Fruit fly (Drosophila melanogaster) whole organism, embryonic: ENCODE data around the gene Ir94a.

Experiments
- Abd-B ChIP-seq: fragments of 200-800 bp; sonication (Bioruptor generic); optimal IDR thresholded peaks from 2 replicates; lab custom pipeline; 2018; ENCODE audit warnings: missing biosample characterization, mild to moderate bottlenecking, missing genetic modification characterization, moderate library complexity
- CG10959 ChIP-seq: fragments of 200-800 bp; sonication (Bioruptor generic); IDR thresholded peaks from 2 replicates; pipeline ENCODE4 v1.3.6; 2022; ENCODE audit warnings: missing biosample characterization, missing genetic modification characterization
- CG11456 ChIP-seq: fragments of 200-800 bp; sonication (Bioruptor generic); IDR thresholded peaks from 3 replicates; pipeline ENCODE4 v1.3.6; 2022; ENCODE audit warnings: missing biosample characterization, missing genetic modification characterization
- CG12659 ChIP-seq: fragments of 200-800 bp; sonication (Bioruptor generic); optimal IDR thresholded peaks from 3 replicates; lab custom pipeline; 2017; ENCODE audit warnings: mild to moderate bottlenecking, missing biosample characterization, missing genetic modification reagents, missing genetic modification characterization
- CG14441 ChIP-seq: fragments of 200-800 bp; sonication (Bioruptor generic); IDR thresholded peaks from 2 replicates; pipeline ENCODE4 v1.3.6; 2022; ENCODE audit warnings: missing biosample characterization, missing genetic modification characterization
- CG15269 ChIP-seq: fragments of 200-800 bp; sonication (Bioruptor generic); optimal IDR thresholded peaks from 2 replicates; lab custom pipeline; 2018; ENCODE audit warnings: missing biosample characterization, mild to moderate bottlenecking, missing genetic modification characterization, moderate library complexity
- CG17385 ChIP-seq: fragments of 200-800 bp; sonication (Bioruptor generic); optimal IDR thresholded peaks from 3 replicates; lab custom pipeline; 2018; ENCODE audit warnings: missing biosample characterization, mild to moderate bottlenecking, missing genetic modification characterization
- CG17802 ChIP-seq: fragments of 200-800 bp; sonication (Bioruptor generic); optimal IDR thresholded peaks from 2 replicates; lab custom pipeline; 2018; ENCODE audit warnings: missing biosample characterization, mild to moderate bottlenecking, missing genetic modification characterization, moderate library complexity
- CG18476 ChIP-seq: fragments of 200-800 bp; sonication (Bioruptor generic); optimal IDR thresholded peaks from 2 replicates; lab custom pipeline; 2016; ENCODE audit warnings: missing biosample characterization, mild to moderate bottlenecking, missing genetic modification characterization
- CG18764 ChIP-seq: fragments of 200-800 bp; sonication (Bioruptor generic); optimal IDR thresholded peaks from 3 replicates; lab custom pipeline; 2016; ENCODE audit warnings: missing biosample characterization, missing genetic modification characterization
- CG2116 ChIP-seq: fragments of 200-800 bp; sonication (Bioruptor generic); optimal IDR thresholded peaks from 3 replicates; lab custom pipeline; 2018; ENCODE audit warnings: missing biosample characterization, mild to moderate bottlenecking, missing genetic modification characterization
- CG2678 ChIP-seq: fragments of 200-800 bp; sonication (Bioruptor generic); optimal IDR thresholded peaks from 3 replicates; lab custom pipeline; 2019; ENCODE audit warnings: missing biosample characterization, mild to moderate bottlenecking, missing genetic modification characterization, moderate library complexity
- CG32772 ChIP-seq: fragments of 200-800 bp; sonication (Bioruptor generic); IDR thresholded peaks from 2 replicates; pipeline ENCODE4 v1.3.6; 2022; ENCODE audit warnings: missing biosample characterization, missing genetic modification characterization
- CG3281 ChIP-seq: fragments of 200-800 bp; sonication (Bioruptor generic); optimal IDR thresholded peaks from 3 replicates; lab custom pipeline; 2017; ENCODE audit warnings: missing biosample characterization, mild to moderate bottlenecking, missing genetic modification characterization
- CG3847 ChIP-seq: fragments of 200-800 bp; sonication (Bioruptor generic); IDR thresholded peaks from 2 replicates; pipeline ENCODE4 v1.3.6; 2022; ENCODE audit warnings: missing biosample characterization, missing genetic modification characterization
- CG3995 ChIP-seq: fragments of 200-800 bp; sonication (Bioruptor generic); optimal IDR thresholded peaks from 3 replicates; lab custom pipeline; 2016; ENCODE audit warnings: missing biosample characterization, missing genetic modification characterization
- CG4328 ChIP-seq: fragments of 200-800 bp; sonication (Bioruptor generic); optimal IDR thresholded peaks from 3 replicates; lab custom pipeline; 2017; ENCODE audit warnings: missing biosample characterization, missing genetic modification reagents, missing genetic modification characterization
- CG43689 ChIP-seq: fragments of 200-800 bp; sonication (Bioruptor generic); IDR thresholded peaks from 2 replicates; pipeline ENCODE4 v1.3.6; 2022; ENCODE audit warnings: missing biosample characterization, missing genetic modification characterization
- CG4404 ChIP-seq: fragments of 200-800 bp; sonication (Bioruptor generic); IDR thresholded peaks from 2 replicates; pipeline ENCODE4 v1.3.6; 2022; ENCODE audit warnings: missing biosample characterization, missing genetic modification characterization
- CG6683 ChIP-seq: fragments of 200-800 bp; sonication (Bioruptor generic); optimal IDR thresholded peaks from 2 replicates; lab custom pipeline; 2017; ENCODE audit warnings: missing biosample characterization, mild to moderate bottlenecking, missing genetic modification characterization, missing genetic modification reagents
- CG7372 ChIP-seq: fragments of 200-800 bp; sonication (Bioruptor generic); IDR thresholded peaks from 2 replicates; pipeline ENCODE4 v1.3.6; 2022; ENCODE audit warnings: missing biosample characterization, missing genetic modification characterization
- CG8359 ChIP-seq: fragments of 200-800 bp; sonication (Bioruptor generic); optimal IDR thresholded peaks from 2 replicates; lab custom pipeline; 2017; ENCODE audit warnings: missing biosample characterization, mild to moderate bottlenecking, missing genetic modification characterization, borderline replicate concordance
- CG9817 ChIP-seq: fragments of 200-800 bp; sonication (Bioruptor generic); optimal IDR thresholded peaks from 2 replicates; lab custom pipeline; 2018; ENCODE audit warnings: missing biosample characterization, mild to moderate bottlenecking, missing genetic modification characterization, moderate library complexity
- D19B ChIP-seq: fragments of 200-800 bp; sonication (Bioruptor generic); optimal IDR thresholded peaks from 2 replicates; lab custom pipeline; 2017; ENCODE audit warnings: missing biosample characterization, mild to moderate bottlenecking, missing genetic modification characterization
- Hand ChIP-seq: fragments of 200-800 bp; sonication (Bioruptor generic); optimal IDR thresholded peaks from 2 replicates; lab custom pipeline; 2017; ENCODE audit warnings: mild to moderate bottlenecking, missing biosample characterization, missing genetic modification reagents, missing genetic modification characterization
- HmgD ChIP-seq: fragments of 200-800 bp; sonication (Bioruptor generic); optimal IDR thresholded peaks from 3 replicates; lab custom pipeline; 2016; ENCODE audit warnings: missing biosample characterization, missing genetic modification characterization
- Hr78 ChIP-seq, 2 experiments: fragments of 200-800 bp in 1 of 2; fragments of >200 bp in 1 of 2; sonication (Bioruptor generic) in 1 of 2; optimal IDR thresholded peaks; 2 replicates each; lab custom pipeline; 2017 to 2019; ENCODE audit warnings: missing biosample characterization in 2 of 2, missing genetic modification characterization in 2 of 2, mild to moderate bottlenecking in 1 of 2, moderate library complexity in 1 of 2
- Lpt ChIP-seq: fragments of >200 bp; optimal IDR thresholded peaks from 2 replicates; lab custom pipeline; 2018; ENCODE audit warnings: missing biosample characterization, missing genetic modification characterization
- MTF-1 ChIP-seq: fragments of 200-800 bp; sonication (Bioruptor generic); optimal IDR thresholded peaks from 2 replicates; lab custom pipeline; 2018; ENCODE audit warnings: missing biosample characterization, mild to moderate bottlenecking, missing genetic modification characterization, borderline replicate concordance
- Med ChIP-seq: fragments of 200-800 bp; sonication (Bioruptor generic); peaks from one replicate; lab custom pipeline; 2016; ENCODE audit warnings: missing biosample characterization, missing genetic modification characterization, mild to moderate bottlenecking, inconsistent platforms, moderate library complexity
- Pdp1 ChIP-seq, 2 experiments: fragments of 200-800 bp; sonication (Bioruptor generic); optimal IDR thresholded peaks; 3 replicates each; lab custom pipeline; 2016; ENCODE audit warnings: missing biosample characterization in 2 of 2, missing genetic modification characterization in 2 of 2, mild to moderate bottlenecking in 1 of 2, moderate library complexity in 1 of 2
- Ravus ChIP-seq: fragments of 200-800 bp; sonication (Bioruptor generic); IDR thresholded peaks from 2 replicates; pipeline ENCODE4 v1.3.6; 2022; ENCODE audit warnings: missing biosample characterization, missing genetic modification characterization
- Sox100B ChIP-seq: fragments of 200-800 bp; sonication (Bioruptor generic); optimal IDR thresholded peaks from 3 replicates; lab custom pipeline; 2018; ENCODE audit warnings: missing biosample characterization, mild to moderate bottlenecking, missing genetic modification characterization
- ewg ChIP-seq: fragments of 200-800 bp; sonication (Bioruptor generic); optimal IDR thresholded peaks from 3 replicates; lab custom pipeline; 2017; ENCODE audit warnings: mild to moderate bottlenecking, missing biosample characterization, missing genetic modification reagents, missing genetic modification characterization
- fd3F ChIP-seq: fragments of 200-800 bp; sonication (Bioruptor generic); optimal IDR thresholded peaks from 2 replicates; lab custom pipeline; 2018; ENCODE audit warnings: missing biosample characterization, mild to moderate bottlenecking, missing genetic modification characterization, moderate library complexity
- hbn ChIP-seq: fragments of 200-800 bp; sonication (Bioruptor generic); IDR thresholded peaks from 2 replicates; pipeline ENCODE4 v1.3.6; 2022; ENCODE audit warnings: missing biosample characterization, missing genetic modification characterization; ENCODE audit not compliant: partially characterized antibody
- ind ChIP-seq: fragments of 200-800 bp; sonication (Bioruptor generic); optimal IDR thresholded peaks from 3 replicates; lab custom pipeline; 2016; ENCODE audit warnings: missing biosample characterization, missing genetic modification characterization
- jumu ChIP-seq: fragments of 200-800 bp; sonication (Bioruptor generic); optimal IDR thresholded peaks from 3 replicates; lab custom pipeline; 2016; ENCODE audit warnings: missing biosample characterization, missing genetic modification characterization
- kah ChIP-seq: fragments of 200-800 bp; sonication (Bioruptor generic); optimal IDR thresholded peaks from 2 replicates; lab custom pipeline; 2018; ENCODE audit warnings: missing biosample characterization, mild to moderate bottlenecking, missing genetic modification characterization
- lilli ChIP-seq: fragments of 200-800 bp; sonication (Bioruptor generic); optimal IDR thresholded peaks from 3 replicates; lab custom pipeline; 2016; ENCODE audit warnings: missing biosample characterization, missing genetic modification characterization
- nerfin-1 ChIP-seq: fragments of 200-800 bp; sonication (Bioruptor generic); optimal IDR thresholded peaks from 3 replicates; lab custom pipeline; 2019; ENCODE audit warnings: missing biosample characterization, mild to moderate bottlenecking, missing genetic modification characterization, moderate library complexity
- odd ChIP-seq: fragments of 200-800 bp; sonication (Bioruptor generic); optimal IDR thresholded peaks from 2 replicates; lab custom pipeline; 2017; ENCODE audit warnings: missing biosample characterization, mild to moderate bottlenecking, missing genetic modification characterization
- p53 ChIP-seq: fragments of 200-800 bp; sonication (Bioruptor generic); optimal IDR thresholded peaks from 2 replicates; lab custom pipeline; 2016; ENCODE audit warnings: missing biosample characterization, missing genetic modification characterization
- pho ChIP-seq: fragments of 200-800 bp; sonication (Bioruptor generic); optimal IDR thresholded peaks from 2 replicates; lab custom pipeline; 2016; ENCODE audit warnings: missing biosample characterization, missing genetic modification characterization
- pnt ChIP-seq: fragments of 200-800 bp; sonication (Bioruptor generic); optimal IDR thresholded peaks from 3 replicates; lab custom pipeline; 2016; ENCODE audit warnings: missing biosample characterization, missing genetic modification characterization
- prd ChIP-seq, 3 experiments: fragments of >200 bp in 2 of 3; fragments of 200-800 bp in 1 of 3; sonication (Bioruptor generic) in 1 of 3; optimal IDR thresholded peaks in 2 of 3; IDR thresholded peaks in 1 of 3; 2 replicates in 2 of 3; 3 replicates in 1 of 3; pipeline versions ENCODE4 v1.3.6 to Lab custom; 2017 to 2022; ENCODE audit warnings: missing biosample characterization in 1 of 3, missing genetic modification characterization in 1 of 3
- ranshi ChIP-seq: fragments of 200-800 bp; sonication (Bioruptor generic); IDR thresholded peaks from 2 replicates; pipeline ENCODE4 v1.3.6; 2022; ENCODE audit warnings: missing biosample characterization, missing genetic modification characterization
- seq ChIP-seq: fragments of 200-800 bp; sonication (Bioruptor generic); IDR thresholded peaks from 2 replicates; pipeline ENCODE4 v1.3.6; 2022; ENCODE audit warnings: missing biosample characterization, missing genetic modification characterization
- toy ChIP-seq: fragments of 200-800 bp; sonication (Bioruptor generic); IDR thresholded peaks from 2 replicates; pipeline ENCODE4 v1.3.6; 2022; ENCODE audit warnings: missing biosample characterization, missing genetic modification characterization
- zfh1 ChIP-seq: fragments of 200-800 bp; sonication (Bioruptor generic); IDR thresholded peaks from 3 replicates; pipeline ENCODE4 v1.3.6; 2022; ENCODE audit warnings: missing biosample characterization, missing genetic modification characterization

Ir94a gene

dm6 chr3R:22108316-22108715 is 4.9 kb upstream of the Ir94a start (continued):
- no peak for TF ChIP-seq Med (GFP tag; lab: Kevin White, UChicago)
- TF ChIP-seq p53 (GFP tag; lab: Kevin White, UChicago): no peak
- TF ChIP-seq pho (GFP tag; lab: Kevin White, UChicago): no peak
- no peak for TF ChIP-seq pnt
- no peak for TF ChIP-seq CG43689 (GFP tag; lab: Robert Waterston, UW)
- TF ChIP-seq CG2116 (GFP tag; lab: Kevin White, UChicago): no peak
- TF ChIP-seq kah (GFP tag; lab: Kevin White, UChicago): no peak
- TF ChIP-seq CG4404: no peak
- peak; percentile 27 for TF ChIP-seq Hand (GFP tag; lab: Kevin White, UChicago)
- no peak for TF ChIP-seq CG11456 (GFP tag; lab: Robert Waterston, UW)
- no peak for TF ChIP-seq CG2678
- TF ChIP-seq Abd-B (GFP tag; lab: Kevin White, UChicago): no peak
- no peak for TF ChIP-seq CG6683
- peak; percentile 34 for TF ChIP-seq ewg (GFP tag; lab: Kevin White, UChicago)
- TF ChIP-seq Lpt (GFP tag; lab: Kevin White, UChicago): no peak
- TF ChIP-seq Hr78 (GFP tag; optimal IDR thresholded peaks at IDR 0.05; lab: Kevin White, UChicago): no peak
- TF ChIP-seq hbn (GFP tag; lab: Robert Waterston, UW): no peak
- TF ChIP-seq prd (optimal IDR thresholded peaks at IDR 0.05; lab: Kevin White, UChicago): no peak
- peak; percentile 45; the same call in 1 of the 3 replicates for TF ChIP-seq prd (GFP tag; IDR thresholded peaks at IDR 0.05; lab: Robert Waterston, UW)
- TF ChIP-seq ranshi (GFP tag; lab: Robert Waterston, UW): peak; percentile 44; the same call in 1 of the 2 replicates
- no peak for TF ChIP-seq CG8359 (GFP tag; lab: Kevin White, UChicago)
- TF ChIP-seq fd3F (GFP tag; lab: Kevin White, UChicago): peak; percentile 26
- peak; percentile 37 for TF ChIP-seq CG12659 (GFP tag; lab: Kevin White, UChicago)
- TF ChIP-seq seq (GFP tag; lab: Robert Waterston, UW): peak; percentile 54; the same call in 1 of the 2 replicates
- TF ChIP-seq zfh1 (GFP tag; lab: Robert Waterston, UW): no peak
- 0 out of 2 replicates have a peak, but pooled peaks have one; percentile 29 for TF ChIP-seq CG7372
- TF ChIP-seq Pdp1 (GFP tag; optimal IDR thresholded peaks at IDR 0.05; lab: Kevin White, UChicago): no peak
- no peak for TF ChIP-seq toy
- TF ChIP-seq CG17385 (GFP tag; lab: Kevin White, UChicago): peak; percentile 53
- peak; percentile 11; the same call in 1 of the 2 replicates for TF ChIP-seq CG14441 (GFP tag; lab: Robert Waterston, UW)
- peak; percentile 78 for TF ChIP-seq ind (GFP tag; lab: Kevin White, UChicago)
- no peak for TF ChIP-seq nerfin-1 (tag; lab: Kevin White, UChicago)
- peak; percentile 35 for TF ChIP-seq lilli (GFP tag; lab: Kevin White, UChicago)
- no peak for TF ChIP-seq CG3281 (GFP tag; lab: Kevin White, UChicago)
- TF ChIP-seq Ravus (GFP tag; lab: Robert Waterston, UW): no peak
- TF ChIP-seq CG17802 (tag; lab: Kevin White, UChicago): no peak
- TF ChIP-seq CG18764 (GFP tag; lab: Kevin White, UChicago): no peak
- peak; percentile 66 for TF ChIP-seq CG15269 (tag; lab: Kevin White, UChicago)
- no peak for TF ChIP-seq HmgD (GFP tag; lab: Kevin White, UChicago)
- no peak for TF ChIP-seq CG32772 (GFP tag; lab: Robert Waterston, UW)
- peak; percentile 14 for TF ChIP-seq CG18476 (GFP tag; lab: Kevin White, UChicago)
- TF ChIP-seq odd (GFP tag; lab: Kevin White, UChicago): peak; percentile 7
- TF ChIP-seq D19B (GFP tag; lab: Kevin White, UChicago): no peak
- TF ChIP-seq CG9817 (tag; lab: Kevin White, UChicago): peak; percentile 30
- TF ChIP-seq MTF-1 (GFP tag; lab: Kevin White, UChicago): no peak
- TF ChIP-seq CG4328 (GFP tag; lab: Kevin White, UChicago): no peak
- TF ChIP-seq CG3847 (GFP tag; lab: Robert Waterston, UW): 0 out of 2 replicates have a peak, but pooled peaks have one; percentile 33
- peak; percentile 38 for TF ChIP-seq Sox100B (GFP tag; lab: Kevin White, UChicago)
- TF ChIP-seq CG3995 (GFP tag; lab: Kevin White, UChicago): no peak
- no peak for TF ChIP-seq jumu
- no peak for TF ChIP-seq CG10959 (GFP tag; lab: Robert Waterston, UW)
